Fruit fly (Drosophila melanogaster): ENCODE data around the gene GCC185.

Gene GCC185

DNA sequence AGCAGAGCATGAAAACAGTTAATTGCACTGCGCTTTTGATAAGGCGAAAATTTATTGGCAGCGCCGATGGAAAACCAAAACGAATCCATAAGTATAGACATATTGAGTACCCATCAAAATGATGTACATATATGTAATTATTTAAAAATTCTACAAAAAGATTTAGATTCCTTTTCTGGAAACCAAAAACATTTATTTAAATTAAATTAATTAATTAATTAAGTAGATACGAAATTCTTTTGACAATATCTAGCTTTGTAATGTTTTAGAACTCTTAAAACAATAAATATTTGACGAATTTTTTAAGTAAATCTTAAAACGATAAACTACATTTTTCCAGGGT is 33.3 kb upstream of the GCC185 start:
- TF ChIP-seq CG9948 (tag; optimal IDR thresholded peaks at IDR 0.05) (peak; percentile 28), D1 (tag; optimal IDR thresholded peaks at IDR 0.05) (peak; percentile 18), CG15710 (tag; optimal IDR thresholded peaks at IDR 0.05) (no peak), CG32121 (GFP tag; IDR thresholded peaks at IDR 0.05) (no peak), CG8301 (tag; optimal IDR thresholded peaks at IDR 0.05) (peak; percentile 21), CG34367 (tag; optimal IDR thresholded peaks at IDR 0.05) (no peak), CG12605 (GFP tag; IDR thresholded peaks at IDR 0.05) (0 out of 2 replicates have a peak, but pooled peaks have one; percentile 31), CG8159 (tag; optimal IDR thresholded peaks at IDR 0.05) (peak; percentile 31), CG14655 (GFP tag; optimal IDR thresholded peaks at IDR 0.05) (peak; percentile 41), CG17806 (tag; optimal IDR thresholded peaks at IDR 0.05) (peak; percentile 7)

- no peak for TF ChIP-seq Ets98B (GFP tag; IDR thresholded peaks at IDR 0.05)
- TF ChIP-seq CG9948 (tag; optimal IDR thresholded peaks at IDR 0.05), result no peak
- TF ChIP-seq fd96Ca (GFP tag; IDR thresholded peaks at IDR 0.05), result no peak
Observed at dm6 chr3R:11978278-11978677, 32.3 kb upstream of the GCC185 start.

DNA sequence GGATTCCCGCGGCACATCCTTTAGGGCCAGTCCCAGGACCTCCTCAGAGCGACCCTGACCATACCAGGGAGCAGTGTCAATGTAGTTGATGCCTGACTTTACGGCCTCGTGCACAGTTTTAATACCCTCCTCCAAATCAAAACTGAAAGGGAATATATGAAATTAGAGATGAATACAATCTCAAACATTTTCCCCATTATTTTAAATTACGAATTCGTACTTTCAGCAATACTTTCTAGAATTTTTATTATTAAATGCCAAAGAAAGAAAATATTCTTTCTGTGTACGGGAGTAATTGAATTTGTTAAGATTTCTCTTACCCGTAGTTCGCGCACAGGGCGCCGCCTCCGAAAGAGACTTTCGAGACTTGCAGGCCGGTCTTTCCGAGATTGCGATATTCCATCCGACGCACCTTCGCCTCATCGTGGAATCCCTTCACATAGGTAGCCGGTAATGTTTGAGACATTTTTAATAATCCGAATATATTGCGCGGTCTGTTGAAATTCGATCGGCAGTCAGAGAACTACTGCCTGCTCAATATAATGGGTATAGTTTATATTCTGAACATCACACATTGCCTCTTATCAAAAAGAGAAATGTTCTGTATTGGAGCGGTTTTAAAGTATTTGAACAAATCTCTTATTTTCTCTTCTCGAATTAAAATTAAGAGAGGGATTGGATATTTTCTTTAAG is 30.5 kb upstream of the GCC185 start, which contains the start of gene CG18547:
CG18547 (minus strand) TSS at position 512 of the 693 bp plus-strand sequence.
- TF ChIP-seq Snoo (tag; optimal IDR thresholded peaks at IDR 0.05) (peak; percentile 31), CG15710 (tag; optimal IDR thresholded peaks at IDR 0.05) (peak; percentile 46), CG14655 (GFP tag; optimal IDR thresholded peaks at IDR 0.05) (peak; percentile 52), CG9948 (tag; optimal IDR thresholded peaks at IDR 0.05) (peak; percentile 51), CG8159 (tag; optimal IDR thresholded peaks at IDR 0.05) (peak; percentile 62), D1 (tag; optimal IDR thresholded peaks at IDR 0.05) (no peak), CG17806 (tag; optimal IDR thresholded peaks at IDR 0.05) (peak; percentile 59), Ets98B (GFP tag; IDR thresholded peaks at IDR 0.05) (0 out of 2 replicates have a peak, but pooled peaks have one; percentile 31), gl (tag; optimal IDR thresholded peaks at IDR 0.05) (no peak), CG13204 (GFP tag; optimal IDR thresholded peaks at IDR 0.05) (no peak), CG32121 (GFP tag; IDR thresholded peaks at IDR 0.05) (no peak), CG34367 (tag; optimal IDR thresholded peaks at IDR 0.05) (peak; percentile 42), CG12605 (GFP tag; IDR thresholded peaks at IDR 0.05) (no peak), CG4496 (GFP tag; IDR thresholded peaks at IDR 0.05) (peak; percentile 68; the same call in 2 of the 3 replicates), CG8301 (tag; optimal IDR thresholded peaks at IDR 0.05) (peak; percentile 57), fd96Ca (GFP tag; IDR thresholded peaks at IDR 0.05) (no peak), EcR (GFP tag; optimal IDR thresholded peaks at IDR 0.05) (peak; percentile 15), Pif1B (GFP tag; optimal IDR thresholded peaks at IDR 0.05) (peak; percentile 44), rn (GFP tag; IDR thresholded peaks at IDR 0.05) (no peak), Pif1A (GFP tag; optimal IDR thresholded peaks at IDR 0.05) (peak; percentile 22), CG10348 (GFP tag; IDR thresholded peaks at IDR 0.05) (no peak)

DNA sequence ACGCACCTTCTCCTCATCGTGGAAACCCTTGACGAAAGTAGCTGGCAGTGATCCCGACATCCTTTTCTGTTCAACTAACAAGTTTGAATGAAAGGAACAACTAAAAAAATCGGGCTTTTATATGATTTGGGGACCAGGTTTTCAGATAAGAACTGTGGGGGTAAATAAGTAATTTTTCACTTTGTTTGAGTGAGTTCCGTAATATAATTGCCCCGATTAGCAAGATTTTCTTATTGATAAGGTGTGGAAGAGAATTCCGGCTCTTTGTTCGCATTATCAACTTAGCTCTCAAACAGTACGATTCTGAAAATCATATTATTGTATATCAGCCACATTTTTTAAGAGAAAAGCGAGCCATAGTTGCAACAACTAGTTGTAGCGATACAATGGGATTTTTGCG is 28.6 kb upstream of the GCC185 start, which contains the start of gene CG12224:
CG12224 (minus strand) TSS at position 101 of the 400 bp plus-strand sequence.
- TF ChIP-seq CG10348 (GFP tag; IDR thresholded peaks at IDR 0.05) (no peak), fd96Ca (GFP tag; IDR thresholded peaks at IDR 0.05) (no peak), CG17806 (tag; optimal IDR thresholded peaks at IDR 0.05) (no peak), CG8301 (tag; optimal IDR thresholded peaks at IDR 0.05) (no peak), gl (tag; optimal IDR thresholded peaks at IDR 0.05) (no peak)

- TF ChIP-seq CG4496 (GFP tag; IDR thresholded peaks at IDR 0.05) (no peak), rn (GFP tag; IDR thresholded peaks at IDR 0.05) (no peak), D1 (tag; optimal IDR thresholded peaks at IDR 0.05) (peak; percentile 11), fd96Ca (GFP tag; IDR thresholded peaks at IDR 0.05) (no peak), CG10348 (GFP tag; IDR thresholded peaks at IDR 0.05) (no peak), CG8159 (tag; optimal IDR thresholded peaks at IDR 0.05) (no peak)
Observed at dm6 chr3R:11982547-11982946, 28.0 kb upstream of the GCC185 start.

dm6 chr3R:11984441-11984840 is 26.1 kb upstream of the GCC185 start, which contains the start of gene CG3397:
Gene CG3397, minus strand, starts transcription at chr3R:11984541.
- TF ChIP-seq CG8159 (tag; optimal IDR thresholded peaks at IDR 0.05) (no peak), Pif1B (GFP tag; optimal IDR thresholded peaks at IDR 0.05) (no peak), CG10348 (GFP tag; IDR thresholded peaks at IDR 0.05) (no peak), CG32121 (GFP tag; IDR thresholded peaks at IDR 0.05) (no peak), CG8301 (tag; optimal IDR thresholded peaks at IDR 0.05) (no peak), D1 (tag; optimal IDR thresholded peaks at IDR 0.05) (no peak), CG9948 (tag; optimal IDR thresholded peaks at IDR 0.05) (no peak), Snoo (tag; optimal IDR thresholded peaks at IDR 0.05) (no peak)

dm6 chr3R:11984862-11985261 is 25.7 kb upstream of the GCC185 start:
- TF ChIP-seq EcR (GFP tag; optimal IDR thresholded peaks at IDR 0.05) (peak; percentile 79), CG8301 (tag; optimal IDR thresholded peaks at IDR 0.05) (no peak)
